Worm (Caenorhabditis elegans) whole organism, mixed stage, embryonic: Measurements from ENCODE around the gene clec-135.
A peak's percentile ranks its signal among the peaks of the same experiment; 100 is the strongest.

Experiments used
- M03D4.4 ChIP-seq: sonication (generic microtip); optimal IDR thresholded peaks from 2 replicates; lab custom pipeline; 2017; ENCODE audit warnings: mild to moderate bottlenecking, missing genetic modification characterization, missing compliant biosample characterization
- bed-3 ChIP-seq: fragments of 200-800 bp; sonication (Bioruptor generic); optimal IDR thresholded peaks from 3 replicates; lab custom pipeline; 2018; ENCODE audit warnings: mild to moderate bottlenecking, missing genetic modification characterization, moderate library complexity, missing compliant biosample characterization
- blmp-1 ChIP-seq: fragments of 150-350 bp; optimal IDR thresholded peaks from 2 replicates; lab custom pipeline; 2014; ENCODE audit warnings: missing biosample characterization, missing genetic modification characterization
- ceh-39 ChIP-seq: fragments of 150-350 bp; optimal IDR thresholded peaks from 2 replicates; lab custom pipeline; 2014; ENCODE audit warnings: missing biosample characterization, missing genetic modification characterization
- ceh-43 ChIP-seq: fragments of 200-800 bp; sonication (Bioruptor generic); optimal IDR thresholded peaks from 2 replicates; lab custom pipeline; 2018; ENCODE audit warnings: mild to moderate bottlenecking, missing genetic modification characterization, moderate library complexity, missing compliant biosample characterization
- ceh-83 ChIP-seq: fragments of 200-800 bp; sonication (Bioruptor generic); optimal IDR thresholded peaks from 2 replicates; lab custom pipeline; 2018; ENCODE audit warnings: mild to moderate bottlenecking, missing genetic modification characterization, missing compliant biosample characterization
- ces-1 ChIP-seq: fragments of 150-350 bp; optimal IDR thresholded peaks from 2 replicates; lab custom pipeline; 2014; ENCODE audit warnings: missing biosample characterization, missing genetic modification reagents, missing genetic modification characterization
- cnd-1 ChIP-seq: fragments of 200-800 bp; sonication (Bioruptor generic); optimal IDR thresholded peaks from 2 replicates; lab custom pipeline; 2018; ENCODE audit warnings: mild to moderate bottlenecking, missing genetic modification characterization, missing compliant biosample characterization
- drap-1 ChIP-seq: fragments of 200-800 bp; sonication (Bioruptor generic); optimal IDR thresholded peaks from 3 replicates; lab custom pipeline; 2018; ENCODE audit warnings: mild to moderate bottlenecking, missing genetic modification characterization, missing compliant biosample characterization
- elt-1 ChIP-seq: sonication (generic microtip); optimal IDR thresholded peaks from 2 replicates; lab custom pipeline; 2017; ENCODE audit warnings: missing genetic modification characterization, mild to moderate bottlenecking, missing compliant biosample characterization, antibody characterized with exemption, moderate library complexity, borderline replicate concordance; ENCODE audit not compliant: insufficient read depth
- elt-3 ChIP-seq: fragments of 150-350 bp; optimal IDR thresholded peaks from 2 replicates; lab custom pipeline; 2014; ENCODE audit warnings: missing biosample characterization, missing genetic modification characterization
- ham-2 ChIP-seq: fragments of 200-800 bp; sonication (Bioruptor generic); optimal IDR thresholded peaks from 2 replicates; lab custom pipeline; 2018; ENCODE audit warnings: mild to moderate bottlenecking, missing genetic modification characterization, missing compliant biosample characterization
- hlh-1 ChIP-seq: fragments of 150-350 bp; optimal IDR thresholded peaks from 2 replicates; lab custom pipeline; 2014; ENCODE audit warnings: missing biosample characterization, missing genetic modification reagents, missing genetic modification characterization
- lin-13 ChIP-seq: fragments of 150-350 bp; optimal IDR thresholded peaks from 2 replicates; lab custom pipeline; 2014; ENCODE audit warnings: missing biosample characterization, missing genetic modification characterization
- lin-32 ChIP-seq: fragments of 200-800 bp; sonication (Bioruptor generic); optimal IDR thresholded peaks from 2 replicates; lab custom pipeline; 2018; ENCODE audit warnings: mild to moderate bottlenecking, missing genetic modification characterization, missing compliant biosample characterization
- lsy-2 ChIP-seq: fragments of 150-350 bp; optimal IDR thresholded peaks from 2 replicates; lab custom pipeline; 2014; ENCODE audit warnings: missing biosample characterization, missing genetic modification characterization
- mab-5 ChIP-seq: fragments of 150-350 bp; optimal IDR thresholded peaks from 2 replicates; lab custom pipeline; 2014; ENCODE audit warnings: missing biosample characterization, missing genetic modification characterization
- mep-1 ChIP-seq: fragments of 150-350 bp; optimal IDR thresholded peaks from 2 replicates; lab custom pipeline; 2017; ENCODE audit warnings: missing biosample characterization, missing genetic modification reagents, missing genetic modification characterization, inconsistent platforms
- mls-2 ChIP-seq: sonication (generic microtip); optimal IDR thresholded peaks from 2 replicates; lab custom pipeline; 2016; ENCODE audit warnings: mild to moderate bottlenecking, missing genetic modification characterization, moderate library complexity, missing compliant biosample characterization
- nhr-12 ChIP-seq: fragments of 150-350 bp; optimal IDR thresholded peaks from 2 replicates; lab custom pipeline; 2014; ENCODE audit warnings: missing biosample characterization, missing genetic modification characterization
- nhr-2 ChIP-seq: fragments of 150-350 bp; optimal IDR thresholded peaks from 2 replicates; lab custom pipeline; 2014; ENCODE audit warnings: missing biosample characterization, missing genetic modification characterization
- nhr-237 ChIP-seq: fragments of 150-350 bp; optimal IDR thresholded peaks from 2 replicates; lab custom pipeline; 2014; ENCODE audit warnings: missing biosample characterization, missing genetic modification characterization
- nhr-28 ChIP-seq: fragments of 150-350 bp; optimal IDR thresholded peaks from 2 replicates; lab custom pipeline; 2014; ENCODE audit warnings: missing biosample characterization, missing genetic modification characterization
- nhr-76 ChIP-seq: sonication (generic microtip); optimal IDR thresholded peaks from 2 replicates; lab custom pipeline; 2017; ENCODE audit warnings: missing biosample characterization, missing genetic modification characterization
- pha-4 ChIP-seq: fragments of 150-350 bp; optimal IDR thresholded peaks from 2 replicates; lab custom pipeline; 2018; ENCODE audit warnings: missing biosample characterization, missing genetic modification reagents, missing genetic modification characterization
- sem-2 ChIP-seq: fragments of 200-800 bp; sonication (Bioruptor generic); optimal IDR thresholded peaks from 2 replicates; lab custom pipeline; 2018; ENCODE audit warnings: mild to moderate bottlenecking, missing genetic modification characterization, missing compliant biosample characterization
- snpc-4 ChIP-seq: fragments of 150-350 bp; optimal IDR thresholded peaks from 2 replicates; lab custom pipeline; 2014; ENCODE audit warnings: missing biosample characterization, missing genetic modification characterization
- sptf-1 ChIP-seq: sonication (generic microtip); optimal IDR thresholded peaks from 2 replicates; lab custom pipeline; 2017; ENCODE audit warnings: mild to moderate bottlenecking, missing genetic modification characterization, moderate library complexity, missing compliant biosample characterization
- tbx-8 ChIP-seq: fragments of 200-800 bp; sonication (Bioruptor generic); optimal IDR thresholded peaks from 2 replicates; lab custom pipeline; 2018; ENCODE audit warnings: mild to moderate bottlenecking, missing genetic modification characterization, moderate library complexity, missing compliant biosample characterization
- unc-120 ChIP-seq: sonication (generic microtip); optimal IDR thresholded peaks from 2 replicates; lab custom pipeline; 2017; ENCODE audit warnings: missing genetic modification characterization, missing compliant biosample characterization; ENCODE audit not compliant: poor library complexity, severe bottlenecking
- unc-39 ChIP-seq: fragments of 150-350 bp; optimal IDR thresholded peaks from 2 replicates; lab custom pipeline; 2014; ENCODE audit warnings: missing biosample characterization, missing genetic modification characterization
- unc-62 ChIP-seq: fragments of 150-350 bp; optimal IDR thresholded peaks from 2 replicates; lab custom pipeline; 2014; ENCODE audit warnings: missing biosample characterization, missing genetic modification reagents, missing genetic modification characterization
- ztf-11 ChIP-seq: fragments of 150-350 bp; optimal IDR thresholded peaks from 2 replicates; lab custom pipeline; 2014; ENCODE audit warnings: missing biosample characterization, missing genetic modification characterization

The clec-135 gene

ce11 chrII:4237701-4238214 lies 20.8 kb downstream of the clec-135 start, which contains the start of the genes fbxc-44 and C16A11.2:
Gene fbxc-44 (minus strand): TSS chrII:4237751.
Gene C16A11.2 (plus strand): TSS chrII:4238203.
- peak; percentile 12 for TF ChIP-seq elt-1
- TF ChIP-seq M03D4.4, result peak; percentile 85
- peak; percentile 54 for TF ChIP-seq cnd-1 (tag; lab: Kevin White, UChicago)
- TF ChIP-seq mab-5, result peak; percentile 55
- peak; percentile 69 for TF ChIP-seq mls-2 (tag; lab: Kevin White, UChicago)
- peak; percentile 76 for TF ChIP-seq ceh-83 (GFP tag; lab: Kevin White, UChicago)
- peak; percentile 27 for TF ChIP-seq lin-13 (tag; lab: Kevin White, UChicago)
- peak; percentile 69 for TF ChIP-seq mep-1 (tag; lab: Kevin White, UChicago)
- peak; percentile 21 for TF ChIP-seq blmp-1 (tag; lab: Kevin White, UChicago)
- TF ChIP-seq unc-39 (tag; lab: Kevin White, UChicago), result no peak
- TF ChIP-seq nhr-76 (tag; lab: Kevin White, UChicago), result no peak
- peak; percentile 60 for TF ChIP-seq bed-3
- peak; percentile 29 for TF ChIP-seq unc-120 (tag; lab: Kevin White, UChicago)
- no peak for TF ChIP-seq ceh-39 (tag; lab: Kevin White, UChicago)
- TF ChIP-seq ham-2 (GFP tag; lab: Kevin White, UChicago), result peak; percentile 40
- TF ChIP-seq drap-1 (GFP tag; lab: Kevin White, UChicago), result peak; percentile 49
- no peak for TF ChIP-seq nhr-237 (tag; lab: Kevin White, UChicago)
- TF ChIP-seq ceh-43, result peak; percentile 76
- peak; percentile 0 for TF ChIP-seq lin-32 (GFP tag; lab: Kevin White, UChicago)
- TF ChIP-seq nhr-28, result no peak
- TF ChIP-seq elt-3, result no peak
- TF ChIP-seq sptf-1 (tag; lab: Kevin White, UChicago), result peak; percentile 89
- TF ChIP-seq lsy-2, result peak; percentile 58
- peak; percentile 15 for TF ChIP-seq sem-2
- TF ChIP-seq hlh-1 (tag; lab: Kevin White, UChicago), result peak; percentile 40
- peak; percentile 54 for TF ChIP-seq ztf-11 (tag; lab: Kevin White, UChicago)
- no peak for TF ChIP-seq snpc-4
- no peak for TF ChIP-seq pha-4 (tag; lab: Kevin White, UChicago)

- no peak for TF ChIP-seq nhr-76 (tag; lab: Kevin White, UChicago)
Observed at ce11 chrII:4235959-4236358, 22.6 kb downstream of the clec-135 start, which contains the start of gene fbxc-43. Gene fbxc-43 (minus strand): TSS chrII:4235996.

- TF ChIP-seq lin-13 (tag; lab: Kevin White, UChicago), result no peak
- TF ChIP-seq nhr-2 (tag; lab: Kevin White, UChicago), result no peak
- TF ChIP-seq ceh-83 (GFP tag; lab: Kevin White, UChicago), result no peak
- no peak for TF ChIP-seq mls-2 (tag; lab: Kevin White, UChicago)
- no peak for TF ChIP-seq mab-5
- no peak for TF ChIP-seq blmp-1 (tag; lab: Kevin White, UChicago)
- no peak for TF ChIP-seq sptf-1 (tag; lab: Kevin White, UChicago)
Observed at ce11 chrII:4230816-4231435, 27.7 kb downstream of the clec-135 start, which contains the start of gene C16A11.10. Gene C16A11.10 (plus strand): TSS chrII:4231385.

- no peak for TF ChIP-seq M03D4.4
Observed at ce11 chrII:4229106-4229708, 29.4 kb downstream of the clec-135 start, which contains the start of gene C16A11.3. Gene C16A11.3 (plus strand): TSS chrII:4229545.

ce11 chrII:4228112-4228770 lies 30.3 kb downstream of the clec-135 start:
- no peak for TF ChIP-seq nhr-76 (tag; lab: Kevin White, UChicago)
- TF ChIP-seq ham-2 (GFP tag; lab: Kevin White, UChicago), result no peak
- TF ChIP-seq elt-3, result no peak
- TF ChIP-seq nhr-12, result no peak
- TF ChIP-seq nhr-237 (tag; lab: Kevin White, UChicago), result no peak
- TF ChIP-seq cnd-1 (tag; lab: Kevin White, UChicago), result no peak
- TF ChIP-seq lsy-2, result no peak
- no peak for TF ChIP-seq ceh-39 (tag; lab: Kevin White, UChicago)
- TF ChIP-seq nhr-28, result no peak
- no peak for TF ChIP-seq hlh-1 (tag; lab: Kevin White, UChicago)
- TF ChIP-seq pha-4 (tag; lab: Kevin White, UChicago), result no peak
- no peak for TF ChIP-seq ces-1 (GFP tag; lab: Kevin White, UChicago)
- TF ChIP-seq tbx-8, result no peak
- TF ChIP-seq nhr-2 (tag; lab: Kevin White, UChicago), result no peak
- no peak for TF ChIP-seq drap-1 (GFP tag; lab: Kevin White, UChicago)
- no peak for TF ChIP-seq lin-13 (tag; lab: Kevin White, UChicago)
- no peak for TF ChIP-seq M03D4.4
- TF ChIP-seq mep-1 (tag; lab: Kevin White, UChicago), result no peak
- TF ChIP-seq unc-62, result no peak
